Fruit fly (Drosophila melanogaster): ENCODE results near the gene CG17028.

CG17028 gene

DNA sequence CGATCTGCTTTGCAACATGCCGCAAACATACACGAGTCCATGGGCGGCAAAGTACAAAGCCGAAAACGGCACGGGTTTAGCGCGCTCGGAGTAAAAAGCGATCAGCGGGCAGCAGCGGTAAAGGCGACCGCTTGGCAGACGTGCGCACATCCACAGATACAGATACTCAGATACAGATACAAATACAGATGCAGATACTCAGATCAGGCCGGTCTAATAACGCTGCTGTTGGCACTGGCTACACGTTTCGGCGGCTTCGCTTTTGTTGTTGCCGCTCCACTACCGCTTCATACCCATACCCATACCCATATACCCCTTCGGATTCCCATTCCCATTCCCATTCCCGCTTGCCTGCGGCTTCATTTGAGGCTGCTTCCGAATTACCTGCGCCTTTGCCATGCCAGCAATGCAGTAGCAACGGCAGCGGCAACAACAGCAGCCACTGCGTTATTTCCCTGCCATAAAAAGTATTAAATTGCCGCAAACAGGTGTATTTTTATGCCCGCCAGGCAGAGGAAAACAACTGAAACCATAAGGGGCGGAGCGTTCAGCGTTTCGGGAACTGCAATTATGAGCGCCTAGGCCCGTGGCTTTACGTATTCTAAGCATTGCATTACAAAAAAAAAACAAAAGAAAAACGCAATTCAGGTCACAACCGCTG lies 46.8 kb downstream of the CG17028 start:
- TF ChIP-seq Hr4 (GFP tag; optimal IDR thresholded peaks at IDR 0.05) (no peak), svp (GFP tag) (peak; percentile 32), esn (GFP tag; optimal IDR thresholded peaks at IDR 0.05) (peak; percentile 13), fd59A (GFP tag; optimal IDR thresholded peaks at IDR 0.05) (no peak), Gug (GFP tag; IDR thresholded peaks at IDR 0.05) (no peak), CG3032 (tag; optimal IDR thresholded peaks at IDR 0.05) (no peak)

DNA sequence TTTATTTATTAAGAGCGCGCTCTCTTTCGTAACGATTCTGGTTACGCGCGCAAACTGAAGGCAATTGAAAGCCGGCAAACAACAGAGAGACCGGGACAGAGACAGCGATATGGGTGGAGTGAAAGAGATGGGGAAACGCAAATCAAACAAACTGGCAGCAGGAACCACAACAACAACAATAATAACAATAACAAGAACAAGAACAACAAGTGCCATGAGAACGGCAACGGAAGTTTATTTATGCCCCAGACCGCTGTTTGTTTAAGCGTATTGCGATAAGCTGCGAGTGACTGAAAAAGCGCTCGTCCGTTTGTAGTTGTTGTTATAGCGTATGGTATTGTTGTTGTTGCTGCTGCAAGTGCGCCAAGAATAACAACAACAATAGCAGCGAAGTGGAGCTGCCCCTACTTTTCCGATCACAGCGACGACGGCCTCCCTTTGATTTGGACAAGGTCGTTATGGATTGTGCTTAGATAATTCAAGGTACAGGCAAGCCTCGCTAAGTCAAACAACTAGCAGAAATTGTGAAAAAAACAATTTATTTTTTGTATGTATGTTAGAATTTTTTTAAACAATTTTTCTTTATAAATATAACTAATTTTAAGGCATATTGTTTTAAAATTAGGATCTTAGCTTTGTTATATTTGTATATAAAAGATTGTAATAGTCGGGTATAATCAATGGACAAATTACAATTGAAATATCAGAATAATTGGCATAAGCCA lies 47.9 kb downstream of the CG17028 start:
- no peak for TF ChIP-seq Hr38 (GFP tag; optimal IDR thresholded peaks at IDR 0.05)
- TF ChIP-seq esn (GFP tag; optimal IDR thresholded peaks at IDR 0.05), result peak; percentile 45
- TF ChIP-seq cyc (GFP tag; optimal IDR thresholded peaks at IDR 0.05), result no peak
- TF ChIP-seq fd59A (GFP tag; optimal IDR thresholded peaks at IDR 0.05), result no peak
- no peak for TF ChIP-seq Sox15 (GFP tag; optimal IDR thresholded peaks at IDR 0.05)
- no peak for TF ChIP-seq Gug (GFP tag; IDR thresholded peaks at IDR 0.05)
- TF ChIP-seq Hr4 (GFP tag; optimal IDR thresholded peaks at IDR 0.05), result no peak
- TF ChIP-seq CG1621 (tag; optimal IDR thresholded peaks at IDR 0.05), result peak; percentile 32
- no peak for TF ChIP-seq CG11294 (GFP tag; IDR thresholded peaks at IDR 0.05)
- no peak for TF ChIP-seq spab (GFP tag; optimal IDR thresholded peaks at IDR 0.05)
- TF ChIP-seq CG3032 (tag; optimal IDR thresholded peaks at IDR 0.05), result no peak
- TF ChIP-seq Sox14 (GFP tag; optimal IDR thresholded peaks at IDR 0.05), result peak; percentile 11
- TF ChIP-seq Lpt (GFP tag; optimal IDR thresholded peaks at IDR 0.05), result no peak
- no peak for TF ChIP-seq CG8119 (GFP tag; IDR thresholded peaks at IDR 0.05)
- TF ChIP-seq CG10669 (GFP tag; optimal IDR thresholded peaks at IDR 0.05), result peak; percentile 45
- TF ChIP-seq CG8632 (GFP tag; optimal IDR thresholded peaks at IDR 0.05), result peak; percentile 49
- no peak for TF ChIP-seq CG6276 (GFP tag; optimal IDR thresholded peaks at IDR 0.05)
- TF ChIP-seq pdm3 (GFP tag; optimal IDR thresholded peaks at IDR 0.05), result peak; percentile 27
- TF ChIP-seq Eip75B (GFP tag; optimal IDR thresholded peaks at IDR 0.05), result peak; percentile 12
- peak; percentile 28 for TF ChIP-seq CG10631 (GFP tag; optimal IDR thresholded peaks at IDR 0.05)
- peak; percentile 28 for TF ChIP-seq CG11762 (GFP tag; optimal IDR thresholded peaks at IDR 0.05; ENCODE audit: insufficient read depth)
- peak; percentile 97 for TF ChIP-seq CG6854 (GFP tag; optimal IDR thresholded peaks at IDR 0.05)
- TF ChIP-seq Sox102F (GFP tag; optimal IDR thresholded peaks at IDR 0.05), result no peak
- no peak for TF ChIP-seq Blimp-1 (GFP tag; optimal IDR thresholded peaks at IDR 0.05)
- TF ChIP-seq CG9139 (GFP tag; optimal IDR thresholded peaks at IDR 0.05), result peak; percentile 51
- no peak for TF ChIP-seq topi (GFP tag; optimal IDR thresholded peaks at IDR 0.05)
- TF ChIP-seq Eip78C (GFP tag), result peak; percentile 79
- peak; percentile 32 for TF ChIP-seq CG6792 (GFP tag; optimal IDR thresholded peaks at IDR 0.05)
- TF ChIP-seq vri (GFP tag; optimal IDR thresholded peaks at IDR 0.05), result peak; percentile 13
- TF ChIP-seq eg (GFP tag; IDR thresholded peaks at IDR 0.05), result 0 out of 3 replicates have a peak, but pooled peaks have one; percentile 30
- TF ChIP-seq CG31627 (GFP tag; optimal IDR thresholded peaks at IDR 0.05), result no peak
- TF ChIP-seq Ets21C (GFP tag; optimal IDR thresholded peaks at IDR 0.05), result no peak
- TF ChIP-seq CG7368 (GFP tag; optimal IDR thresholded peaks at IDR 0.05), result peak; percentile 39
- no peak for TF ChIP-seq Eip93F (GFP tag; optimal IDR thresholded peaks at IDR 0.05)
- TF ChIP-seq CG34406 (GFP tag; optimal IDR thresholded peaks at IDR 0.05), result peak; percentile 44
- peak; percentile 40 for TF ChIP-seq CG6808 (GFP tag; optimal IDR thresholded peaks at IDR 0.05)
- TF ChIP-seq OdsH (GFP tag; optimal IDR thresholded peaks at IDR 0.05), result peak; percentile 6
- no peak for TF ChIP-seq CG8319 (GFP tag; optimal IDR thresholded peaks at IDR 0.05)
- TF ChIP-seq CG11902 (GFP tag; optimal IDR thresholded peaks at IDR 0.05), result no peak
- peak; percentile 58 for TF ChIP-seq CG16779 (tag; optimal IDR thresholded peaks at IDR 0.05)
- peak; percentile 29 for TF ChIP-seq svp (GFP tag)
- TF ChIP-seq Met (GFP tag; optimal IDR thresholded peaks at IDR 0.05), result peak; percentile 15
- TF ChIP-seq fd85E (GFP tag; optimal IDR thresholded peaks at IDR 0.05), result no peak
- no peak for TF ChIP-seq dsx (GFP tag; optimal IDR thresholded peaks at IDR 0.05; ENCODE audit: poor library complexity, severe bottlenecking)
- peak; percentile 79 for TF ChIP-seq CG6163 (GFP tag; IDR thresholded peaks at IDR 0.05)
- TF ChIP-seq lz (GFP tag; optimal IDR thresholded peaks at IDR 0.05), result no peak
- TF ChIP-seq dac (GFP tag; optimal IDR thresholded peaks at IDR 0.05), result no peak
